Fruit fly (Drosophila melanogaster) whole organism, embryonic: ENCODE data around the gene jim.
A peak's percentile ranks its signal among the peaks of the same experiment; 100 is the strongest.

Source experiments
- Atf3 ChIP-seq: fragments of 200-800 bp; sonication (Bioruptor generic); optimal IDR thresholded peaks from 3 replicates; lab custom pipeline; 2016; ENCODE audit warnings: missing biosample characterization, missing genetic modification characterization
- Bdp1 ChIP-seq: fragments of 200-800 bp; sonication (Bioruptor generic); optimal IDR thresholded peaks from 3 replicates; lab custom pipeline; 2016; ENCODE audit warnings: missing biosample characterization, missing genetic modification characterization
- C15 ChIP-seq: fragments of 200-800 bp; sonication (Bioruptor generic); IDR thresholded peaks from 3 replicates; pipeline ENCODE4 v1.3.6; 2022; ENCODE audit warnings: missing biosample characterization, missing genetic modification characterization
- CG10565 ChIP-seq: fragments of 200-800 bp; sonication (Bioruptor generic); optimal IDR thresholded peaks from 3 replicates; lab custom pipeline; 2016; ENCODE audit warnings: missing biosample characterization, mild to moderate bottlenecking, missing genetic modification characterization
- CG10654 ChIP-seq: fragments of 200-800 bp; sonication (Bioruptor generic); optimal IDR thresholded peaks from 2 replicates; lab custom pipeline; 2016; ENCODE audit warnings: missing biosample characterization, missing genetic modification characterization
- CG11723 ChIP-seq: fragments of 200-800 bp; sonication (Bioruptor generic); optimal IDR thresholded peaks from 2 replicates; lab custom pipeline; 2017; ENCODE audit warnings: missing biosample characterization, mild to moderate bottlenecking, missing genetic modification characterization
- CG12659 ChIP-seq: fragments of 200-800 bp; sonication (Bioruptor generic); optimal IDR thresholded peaks from 3 replicates; lab custom pipeline; 2017; ENCODE audit warnings: mild to moderate bottlenecking, missing biosample characterization, missing genetic modification reagents, missing genetic modification characterization
- CG12769 ChIP-seq: fragments of 200-800 bp; sonication (Bioruptor generic); optimal IDR thresholded peaks from 2 replicates; lab custom pipeline; 2019; ENCODE audit warnings: missing biosample characterization, mild to moderate bottlenecking, missing genetic modification characterization, moderate library complexity
- CG13775 ChIP-seq: fragments of 200-800 bp; sonication (Bioruptor generic); optimal IDR thresholded peaks from 3 replicates; lab custom pipeline; 2017; ENCODE audit warnings: missing biosample characterization, mild to moderate bottlenecking, missing genetic modification characterization
- CG15514 ChIP-seq: fragments of 200-800 bp; sonication (Bioruptor generic); optimal IDR thresholded peaks from 3 replicates; lab custom pipeline; 2017; ENCODE audit warnings: missing biosample characterization, missing genetic modification characterization, mild to moderate bottlenecking, moderate library complexity, missing genetic modification reagents
- CG16779 ChIP-seq: fragments of 200-800 bp; sonication (Bioruptor generic); IDR thresholded peaks from 2 replicates; pipeline ENCODE4 v1.3.6; 2022; ENCODE audit warnings: missing biosample characterization, missing genetic modification characterization
- CG17186 ChIP-seq: fragments of 200-800 bp; sonication (Bioruptor generic); optimal IDR thresholded peaks from 3 replicates; lab custom pipeline; 2017; ENCODE audit warnings: missing biosample characterization, missing genetic modification reagents, missing genetic modification characterization
- CG17361 ChIP-seq: fragments of 200-800 bp; sonication (Bioruptor generic); IDR thresholded peaks from 3 replicates; pipeline ENCODE4 v1.3.6; 2022; ENCODE audit warnings: missing biosample characterization, missing genetic modification characterization
- CG17612 ChIP-seq: fragments of 200-800 bp; sonication (Bioruptor generic); IDR thresholded peaks from 2 replicates; pipeline ENCODE4 v1.3.6; 2022; ENCODE audit warnings: missing biosample characterization, missing genetic modification characterization
- CG17802 ChIP-seq: fragments of 200-800 bp; sonication (Bioruptor generic); optimal IDR thresholded peaks from 2 replicates; lab custom pipeline; 2018; ENCODE audit warnings: missing biosample characterization, mild to moderate bottlenecking, missing genetic modification characterization, moderate library complexity
- CG1792 ChIP-seq: fragments of 200-800 bp; sonication (Bioruptor generic); optimal IDR thresholded peaks from 2 replicates; lab custom pipeline; 2016; ENCODE audit warnings: missing biosample characterization, missing genetic modification characterization
- CG18262 ChIP-seq: fragments of 200-800 bp; optimal IDR thresholded peaks from 3 replicates; lab custom pipeline; 2019; ENCODE audit warnings: missing biosample characterization, mild to moderate bottlenecking, missing genetic modification characterization, moderate library complexity
- CG18619 ChIP-seq: fragments of 200-800 bp; sonication (Bioruptor generic); optimal IDR thresholded peaks from 3 replicates; lab custom pipeline; 2017; ENCODE audit warnings: missing biosample characterization, mild to moderate bottlenecking, missing genetic modification characterization
- CG3163 ChIP-seq: fragments of 200-800 bp; sonication (Bioruptor generic); optimal IDR thresholded peaks from 3 replicates; lab custom pipeline; 2016; ENCODE audit warnings: missing biosample characterization, missing genetic modification characterization
- CG3995 ChIP-seq: fragments of 200-800 bp; sonication (Bioruptor generic); optimal IDR thresholded peaks from 3 replicates; lab custom pipeline; 2016; ENCODE audit warnings: missing biosample characterization, missing genetic modification characterization
- CG5245 ChIP-seq: fragments of 200-800 bp; sonication (Bioruptor generic); optimal IDR thresholded peaks from 3 replicates; lab custom pipeline; 2016; ENCODE audit warnings: missing biosample characterization, missing genetic modification characterization
- CG6654 ChIP-seq: fragments of 200-800 bp; sonication (Bioruptor generic); optimal IDR thresholded peaks from 2 replicates; lab custom pipeline; 2017; ENCODE audit warnings: missing biosample characterization, mild to moderate bottlenecking, missing genetic modification characterization
- CG8281 ChIP-seq: fragments of 200-800 bp; sonication (Bioruptor generic); optimal IDR thresholded peaks from 2 replicates; lab custom pipeline; 2018; ENCODE audit warnings: missing biosample characterization, mild to moderate bottlenecking, missing genetic modification characterization, moderate library complexity
- CG8478 ChIP-seq: fragments of >200 bp; optimal IDR thresholded peaks from 2 replicates; lab custom pipeline; 2018
- CTCF ChIP-seq: fragments of 200-800 bp; sonication (Bioruptor generic); optimal IDR thresholded peaks from 2 replicates; lab custom pipeline; 2017; ENCODE audit warnings: missing biosample characterization, mild to moderate bottlenecking, missing genetic modification characterization, moderate library complexity
- D ChIP-seq, 2 experiments: fragments of 200-800 bp in 1 of 2; fragments of >200 bp in 1 of 2; sonication (Bioruptor generic) in 1 of 2; optimal IDR thresholded peaks; 2 replicates in 1 of 2; 3 replicates in 1 of 2; lab custom pipeline; 2017; ENCODE audit warnings: mild to moderate bottlenecking in 1 of 2, missing biosample characterization in 1 of 2, missing genetic modification characterization in 1 of 2, missing genetic modification reagents in 1 of 2
- D19B ChIP-seq: fragments of 200-800 bp; sonication (Bioruptor generic); optimal IDR thresholded peaks from 2 replicates; lab custom pipeline; 2017; ENCODE audit warnings: missing biosample characterization, mild to moderate bottlenecking, missing genetic modification characterization
- Dek ChIP-seq: fragments of 200-800 bp; sonication (Bioruptor generic); optimal IDR thresholded peaks from 3 replicates; lab custom pipeline; 2019; ENCODE audit warnings: missing biosample characterization, mild to moderate bottlenecking, missing genetic modification characterization, moderate library complexity
- Eip74EF ChIP-seq, 2 experiments: fragments of 200-800 bp in 1 of 2; fragments of >200 bp in 1 of 2; sonication (Bioruptor generic) in 1 of 2; optimal IDR thresholded peaks; 2 replicates each; lab custom pipeline; 2017 to 2019; ENCODE audit warnings: missing biosample characterization in 2 of 2, missing genetic modification characterization in 2 of 2, mild to moderate bottlenecking in 1 of 2, moderate library complexity in 1 of 2
- HmgZ ChIP-seq: fragments of 200-800 bp; sonication (Bioruptor generic); optimal IDR thresholded peaks from 2 replicates; lab custom pipeline; 2018; ENCODE audit warnings: missing biosample characterization, mild to moderate bottlenecking, missing genetic modification characterization
- Hr78 ChIP-seq, 2 experiments: fragments of 200-800 bp in 1 of 2; fragments of >200 bp in 1 of 2; sonication (Bioruptor generic) in 1 of 2; optimal IDR thresholded peaks; 2 replicates each; lab custom pipeline; 2017 to 2019; ENCODE audit warnings: missing biosample characterization in 2 of 2, missing genetic modification characterization in 2 of 2, mild to moderate bottlenecking in 1 of 2, moderate library complexity in 1 of 2
- Kr ChIP-seq: fragments of 200-800 bp; sonication (Bioruptor generic); optimal IDR thresholded peaks from 2 replicates; lab custom pipeline; 2017; ENCODE audit warnings: missing biosample characterization, mild to moderate bottlenecking, missing genetic modification characterization
- NFAT ChIP-seq: fragments of 200-800 bp; sonication (Bioruptor generic); IDR thresholded peaks from 2 replicates; pipeline ENCODE4 v1.3.6; 2022; ENCODE audit warnings: missing biosample characterization, missing genetic modification characterization
- Sry-δ ChIP-seq: fragments of 200-800 bp; sonication (Bioruptor generic); optimal IDR thresholded peaks from 2 replicates; lab custom pipeline; 2016; ENCODE audit warnings: missing biosample characterization, missing genetic modification characterization
- cg ChIP-seq: fragments of 200-800 bp; sonication (Bioruptor generic); optimal IDR thresholded peaks from 3 replicates; lab custom pipeline; 2019; ENCODE audit warnings: missing biosample characterization, mild to moderate bottlenecking, missing genetic modification characterization, moderate library complexity
- fd102C ChIP-seq: fragments of 200-800 bp; sonication (Bioruptor generic); optimal IDR thresholded peaks from 2 replicates; lab custom pipeline; 2018; ENCODE audit warnings: missing biosample characterization, mild to moderate bottlenecking, missing genetic modification characterization, moderate library complexity
- gfzf ChIP-seq: fragments of 200-800 bp; sonication (Bioruptor generic); optimal IDR thresholded peaks from 2 replicates; lab custom pipeline; 2016; ENCODE audit warnings: missing biosample characterization, mild to moderate bottlenecking, missing genetic modification characterization, moderate library complexity
- hth ChIP-seq: fragments of >200 bp; optimal IDR thresholded peaks from 2 replicates; lab custom pipeline; 2017; ENCODE audit warnings: inconsistent platforms
- jumu ChIP-seq: fragments of 200-800 bp; sonication (Bioruptor generic); optimal IDR thresholded peaks from 3 replicates; lab custom pipeline; 2016; ENCODE audit warnings: missing biosample characterization, missing genetic modification characterization
- kay ChIP-seq: fragments of 200-800 bp; sonication (Bioruptor generic); optimal IDR thresholded peaks from 2 replicates; lab custom pipeline; 2016; ENCODE audit warnings: missing biosample characterization, missing genetic modification characterization
- mirr ChIP-seq: fragments of 200-800 bp; sonication (Bioruptor generic); optimal IDR thresholded peaks from 3 replicates; lab custom pipeline; 2018; ENCODE audit warnings: missing biosample characterization, mild to moderate bottlenecking, missing genetic modification characterization
- nerfin-2 ChIP-seq: fragments of 200-800 bp; sonication (Bioruptor generic); IDR thresholded peaks from 2 replicates; pipeline ENCODE4 v1.3.6; 2022; ENCODE audit warnings: missing biosample characterization, missing genetic modification characterization; ENCODE audit not compliant: partially characterized antibody
- pnt ChIP-seq: fragments of 200-800 bp; sonication (Bioruptor generic); optimal IDR thresholded peaks from 3 replicates; lab custom pipeline; 2016; ENCODE audit warnings: missing biosample characterization, missing genetic modification characterization
- ranshi ChIP-seq: fragments of 200-800 bp; sonication (Bioruptor generic); IDR thresholded peaks from 2 replicates; pipeline ENCODE4 v1.3.6; 2022; ENCODE audit warnings: missing biosample characterization, missing genetic modification characterization
- sd ChIP-seq: fragments of 200-800 bp; sonication (Bioruptor generic); optimal IDR thresholded peaks from 3 replicates; lab custom pipeline; 2018; ENCODE audit warnings: missing biosample characterization, mild to moderate bottlenecking, missing genetic modification characterization, moderate library complexity
- sna ChIP-seq: fragments of 200-800 bp; sonication (Bioruptor generic); IDR thresholded peaks from 2 replicates; pipeline ENCODE4 v1.3.6; 2022; ENCODE audit warnings: missing biosample characterization, missing genetic modification characterization; ENCODE audit not compliant: partially characterized antibody
- stc ChIP-seq: fragments of 200-800 bp; sonication (Bioruptor generic); IDR thresholded peaks from 2 replicates; pipeline ENCODE4 v1.3.6; 2022; ENCODE audit warnings: missing biosample characterization, missing genetic modification characterization
- twi ChIP-seq: fragments of 200-800 bp; optimal IDR thresholded peaks from 2 replicates; lab custom pipeline; 2019; ENCODE audit warnings: missing biosample characterization, mild to moderate bottlenecking, missing genetic modification characterization, moderate library complexity
- wor ChIP-seq: fragments of 200-800 bp; sonication (Bioruptor generic); IDR thresholded peaks from 2 replicates; pipeline ENCODE4 v1.3.6; 2022; ENCODE audit warnings: missing biosample characterization, missing genetic modification characterization
- zen2 ChIP-seq: fragments of 200-800 bp; sonication (Bioruptor generic); IDR thresholded peaks from 3 replicates; pipeline ENCODE4 v1.3.6; 2022; ENCODE audit warnings: missing biosample characterization, missing genetic modification characterization; ENCODE audit not compliant: partially characterized antibody

Gene jim

DNA sequence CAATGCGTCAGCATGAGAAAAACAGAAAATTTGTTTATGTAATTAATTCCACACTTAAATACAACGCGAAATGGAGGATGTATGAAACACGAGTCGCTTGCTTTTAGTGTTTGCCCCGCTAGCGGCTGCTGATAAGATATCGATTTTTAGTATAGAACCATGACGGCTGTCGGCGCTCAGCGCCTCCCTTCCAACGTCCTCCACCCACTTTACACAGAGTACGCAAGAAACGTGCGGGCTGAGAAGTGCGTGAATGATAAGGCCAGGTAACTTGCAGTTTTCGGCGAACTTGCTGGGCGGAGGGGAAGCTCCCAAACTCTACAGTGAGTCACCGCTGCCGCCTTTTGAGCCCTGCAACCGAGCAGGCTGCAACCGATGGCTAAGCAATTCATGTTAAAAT, 35.4 kb upstream of the jim start (continued):
- TF ChIP-seq sd (tag; lab: Kevin White, UChicago) (no peak), CG12769 (tag; lab: Kevin White, UChicago) (no peak), HmgZ (peak; percentile 5), CG17612 (GFP tag; lab: Robert Waterston, UW) (no peak), kay (peak; percentile 63), mirr (GFP tag; lab: Kevin White, UChicago) (no peak), pnt (GFP tag; lab: Kevin White, UChicago) (no peak), CG18262 (tag; lab: Kevin White, UChicago) (no peak), nerfin-2 (GFP tag; lab: Robert Waterston, UW) (no peak), CG5245 (GFP tag; lab: Kevin White, UChicago) (no peak), Sry-δ (GFP tag; lab: Kevin White, UChicago) (no peak), CG17361 (GFP tag; lab: Robert Waterston, UW) (no peak), CG6654 (GFP tag; lab: Kevin White, UChicago) (no peak), CG17802 (tag; lab: Kevin White, UChicago) (no peak), CG8281 (tag; lab: Kevin White, UChicago) (no peak), C15 (GFP tag; lab: Robert Waterston, UW) (no peak), Kr (GFP tag; lab: Kevin White, UChicago) (no peak)

DNA sequence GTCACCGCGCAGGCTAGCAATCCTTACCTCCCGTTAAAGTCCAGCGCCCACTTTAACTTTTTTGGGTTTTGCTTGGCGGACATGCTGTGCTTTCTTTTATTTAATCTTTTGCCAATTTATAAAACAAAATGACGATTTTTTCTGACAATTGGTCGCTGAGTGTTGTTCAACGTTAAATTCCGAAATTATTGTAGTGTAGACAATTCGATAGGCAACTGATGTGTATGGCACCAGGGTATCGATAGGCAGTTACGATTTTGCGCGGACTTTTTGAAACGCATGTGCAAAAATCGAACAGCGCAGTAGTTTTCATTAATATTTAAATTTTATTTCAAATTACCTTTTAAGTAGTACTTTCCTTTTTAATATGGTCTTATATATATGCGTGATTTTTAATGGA, 33.1 kb upstream of the jim start, which contains the start of gene EMC4:
EMC4 (minus strand) TSS at position 174 of the 400 bp plus-strand sequence.
- TF ChIP-seq CG11723 = no peak
- TF ChIP-seq D (optimal IDR thresholded peaks at IDR 0.05; lab: Kevin White, UChicago) = no peak
- no peak for TF ChIP-seq D (GFP tag; optimal IDR thresholded peaks at IDR 0.05; lab: Kevin White, UChicago)
- no peak for TF ChIP-seq CG16779 (GFP tag; lab: Robert Waterston, UW)
- TF ChIP-seq jumu = peak; percentile 23
- no peak for TF ChIP-seq Bdp1
- TF ChIP-seq CG13775 (GFP tag; lab: Kevin White, UChicago) = no peak
- no peak for TF ChIP-seq CG3995 (GFP tag; lab: Kevin White, UChicago)
- no peak for TF ChIP-seq CG1792 (GFP tag; lab: Kevin White, UChicago)
- peak; percentile 14 for TF ChIP-seq CTCF
- no peak; the same call in 1 of the 2 replicates for TF ChIP-seq stc (GFP tag; lab: Robert Waterston, UW)
- no peak for TF ChIP-seq hth (lab: Kevin White, UChicago)
- peak; percentile 66 for TF ChIP-seq sna
- TF ChIP-seq twi = no peak
- no peak for TF ChIP-seq cg
- peak; percentile 60 for TF ChIP-seq CG12659 (GFP tag; lab: Kevin White, UChicago)
- TF ChIP-seq CG10654 = no peak
- TF ChIP-seq Atf3 (GFP tag; lab: Kevin White, UChicago) = no peak
- peak; percentile 14 for TF ChIP-seq Dek (tag; lab: Kevin White, UChicago)
- no peak for TF ChIP-seq CG10565 (GFP tag; lab: Kevin White, UChicago)
- TF ChIP-seq CG8478 = no peak
- TF ChIP-seq ranshi (GFP tag; lab: Robert Waterston, UW) = peak; percentile 23; the same call in 1 of the 2 replicates
- TF ChIP-seq CG17186 = peak; percentile 48
- peak; percentile 7 for TF ChIP-seq CG18619 (GFP tag; lab: Kevin White, UChicago)
- no peak; the same call in 2 of the 3 replicates for TF ChIP-seq zen2
- no peak for TF ChIP-seq D19B (GFP tag; lab: Kevin White, UChicago)
- peak; percentile 70 for TF ChIP-seq CG15514
- peak; percentile 25; the same call in 1 of the 2 replicates for TF ChIP-seq NFAT
- peak; percentile 21 for TF ChIP-seq gfzf (GFP tag; lab: Kevin White, UChicago)
- no peak for TF ChIP-seq Hr78 (GFP tag; optimal IDR thresholded peaks at IDR 0.05; lab: Kevin White, UChicago)
- TF ChIP-seq fd102C (GFP tag; lab: Kevin White, UChicago) = no peak
- no peak for TF ChIP-seq wor (GFP tag; lab: Robert Waterston, UW)
- TF ChIP-seq Eip74EF (GFP tag; optimal IDR thresholded peaks at IDR 0.05; lab: Kevin White, UChicago) = no peak
- TF ChIP-seq CG3163 (GFP tag; lab: Kevin White, UChicago) = peak; percentile 39
